Fruit fly (Drosophila melanogaster) Kc167 (cell line): ENCODE results near the gene CG31998.
A peak's percentile ranks its signal among the peaks of the same experiment; 100 is the strongest.

Experiments
- Myc ChIP-seq: fragments of >200 bp; optimal IDR thresholded peaks from 2 replicates; lab custom pipeline; 2017; ENCODE audit warnings: missing external identifiers
- Sin3A ChIP-seq: fragments of >200 bp; optimal IDR thresholded peaks from 2 replicates; lab custom pipeline; 2018; ENCODE audit warnings: missing external identifiers
- h ChIP-seq: fragments of >200 bp; optimal IDR thresholded peaks from 3 replicates; lab custom pipeline; 2018; ENCODE audit warnings: missing external identifiers
- insv ChIP-seq: fragments of >200 bp; optimal IDR thresholded peaks from 3 replicates; lab custom pipeline; 2018; ENCODE audit warnings: missing external identifiers
- psq ChIP-seq: fragments of >200 bp; optimal IDR thresholded peaks from 2 replicates; lab custom pipeline; 2017; ENCODE audit warnings: missing external identifiers
- ttk ChIP-seq: sonication (Bioruptor generic); optimal IDR thresholded peaks from 2 replicates; lab custom pipeline; 2017; ENCODE audit warnings: missing external identifiers

The CG31998 gene

DNA sequence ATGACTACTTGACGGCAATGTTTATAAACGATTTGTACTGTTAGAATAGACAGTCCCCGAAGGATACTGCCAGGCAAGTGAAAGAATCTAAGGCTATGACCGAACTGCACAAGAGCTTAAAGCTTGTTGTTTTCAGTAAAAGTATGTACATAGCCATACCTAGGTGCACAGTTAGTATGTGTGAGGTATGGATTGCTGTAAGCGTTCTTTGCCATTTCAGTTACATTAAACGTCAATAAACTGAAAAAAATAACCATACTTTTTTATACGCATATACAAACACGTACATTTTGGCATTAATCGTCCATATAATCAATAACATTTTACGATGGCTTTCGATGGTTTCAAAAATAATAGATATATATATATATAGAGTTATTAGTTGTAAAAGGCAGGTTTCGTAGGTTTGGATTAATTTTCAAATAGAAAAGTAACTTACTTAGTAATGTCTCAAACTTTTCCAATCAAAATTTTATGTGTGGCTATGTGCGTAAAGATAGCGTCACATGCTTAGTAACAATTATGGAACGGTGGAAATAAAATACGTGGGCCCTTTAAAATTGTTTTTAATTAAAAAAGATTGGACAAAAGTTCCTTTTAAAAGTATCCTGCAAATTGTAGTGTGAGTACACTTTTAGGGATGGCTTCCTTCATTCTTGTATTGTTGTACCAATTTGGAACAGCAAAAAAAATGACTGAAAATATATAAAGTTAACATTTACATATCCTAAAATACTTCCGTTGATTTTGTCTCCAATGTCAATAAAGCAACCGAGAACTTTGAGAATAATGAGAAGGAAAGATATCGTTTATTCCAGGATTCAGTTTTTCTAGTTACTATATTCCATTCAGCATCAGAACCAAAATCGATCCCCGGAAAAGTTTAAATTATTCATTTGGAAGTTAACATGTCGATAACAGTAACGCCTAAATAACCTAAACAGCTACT, 12.1 kb downstream of the CG31998 start, which contains the start of gene Abcd1:
TSS of gene Abcd1 (minus strand) at position 444 of the 949 bp plus-strand sequence.
- TF ChIP-seq h (lab: Kevin White, UChicago) (peak; percentile 40), psq (no peak)

DNA sequence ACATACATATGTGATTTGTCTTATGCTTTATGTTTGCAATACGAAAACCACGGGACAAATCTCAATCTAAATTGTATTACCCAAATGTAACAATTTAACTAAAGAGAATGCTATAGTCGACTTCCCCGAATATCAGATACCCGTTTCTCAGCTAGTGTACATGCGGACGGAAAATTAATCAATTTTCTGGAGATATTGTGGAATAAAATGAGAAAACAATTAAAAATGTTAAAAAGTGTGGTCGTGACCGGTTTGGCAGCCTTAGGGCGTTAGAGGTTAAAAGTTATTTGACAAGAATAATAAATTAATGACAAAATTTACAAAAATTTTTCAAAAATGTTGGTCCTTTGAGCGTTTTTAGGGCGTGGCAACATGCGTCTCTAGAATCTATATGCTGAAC, 13.2 kb downstream of the CG31998 start:
- no peak for TF ChIP-seq Sin3A (lab: Kevin White, UChicago)
- no peak for TF ChIP-seq psq

DNA sequence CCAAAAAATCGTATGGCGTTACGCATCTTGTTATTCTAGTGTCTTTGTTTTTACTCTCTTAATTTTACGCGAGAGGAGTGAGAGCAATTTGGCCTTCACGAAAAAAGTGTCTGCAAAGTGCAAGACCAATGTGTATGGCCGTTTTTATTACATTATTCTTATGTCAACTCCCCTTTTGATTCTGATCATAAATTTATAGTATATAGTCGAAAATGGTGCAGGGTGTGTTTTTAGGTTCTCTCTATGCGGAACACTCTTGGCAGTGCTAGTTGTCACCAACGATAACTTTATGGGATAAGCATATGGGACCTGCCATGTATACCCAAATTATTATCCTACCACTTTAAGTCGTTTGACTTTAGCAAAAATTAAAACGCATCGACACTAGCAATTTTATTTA, 22.1 kb downstream of the CG31998 start:
- TF ChIP-seq insv, result no peak
- TF ChIP-seq ttk (lab: Kevin White, UChicago), result no peak
- TF ChIP-seq Sin3A (lab: Kevin White, UChicago), result no peak
- no peak for TF ChIP-seq psq
- no peak for TF ChIP-seq h (lab: Kevin White, UChicago)
- TF ChIP-seq Myc (lab: Kevin White, UChicago), result no peak

DNA sequence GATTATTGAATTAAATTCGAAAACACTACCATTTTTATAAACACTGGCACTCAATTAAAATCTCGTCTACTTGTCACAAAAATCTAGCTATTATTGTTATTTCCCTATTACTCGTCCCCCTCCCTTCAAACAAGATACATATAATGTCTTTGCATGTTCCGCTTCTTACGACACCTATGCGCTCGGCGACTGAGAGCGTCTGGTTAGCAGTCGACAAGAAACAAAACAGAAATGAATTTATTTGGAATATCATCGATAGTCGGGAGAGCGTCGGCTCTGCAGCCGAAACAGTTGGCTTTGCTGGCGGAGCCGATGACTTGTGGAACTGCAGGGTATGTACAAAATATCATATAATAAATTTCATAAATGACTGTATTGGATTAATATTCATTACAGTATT, 24.1 kb downstream of the CG31998 start:
- TF ChIP-seq Sin3A (lab: Kevin White, UChicago), result no peak
- TF ChIP-seq h (lab: Kevin White, UChicago), result no peak
- no peak for TF ChIP-seq Myc (lab: Kevin White, UChicago)
- TF ChIP-seq insv, result no peak
- no peak for TF ChIP-seq psq
- no peak for TF ChIP-seq ttk (lab: Kevin White, UChicago)

DNA sequence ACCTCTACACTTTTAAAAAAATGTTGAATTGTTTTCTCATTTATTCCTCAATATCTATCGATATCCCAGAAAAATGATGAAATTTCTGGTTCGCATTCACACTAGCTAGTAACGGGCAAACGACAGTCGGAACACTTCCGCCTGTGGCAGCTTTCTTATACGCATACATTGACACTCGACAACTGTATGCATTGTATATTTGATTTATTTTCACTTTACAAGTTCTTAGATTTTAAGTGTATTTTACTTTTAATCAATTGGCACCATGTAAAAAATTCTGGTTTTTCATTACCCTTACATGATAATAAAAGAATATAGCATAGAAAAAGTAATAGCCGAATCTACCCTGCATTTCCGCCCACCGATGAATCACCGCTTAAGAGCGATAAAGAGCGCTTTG, 25.0 kb downstream of the CG31998 start:
- no peak for TF ChIP-seq insv
- TF ChIP-seq ttk (lab: Kevin White, UChicago), result no peak
- no peak for TF ChIP-seq h (lab: Kevin White, UChicago)
- no peak for TF ChIP-seq psq
- no peak for TF ChIP-seq Sin3A (lab: Kevin White, UChicago)
- TF ChIP-seq Myc (lab: Kevin White, UChicago), result no peak

DNA sequence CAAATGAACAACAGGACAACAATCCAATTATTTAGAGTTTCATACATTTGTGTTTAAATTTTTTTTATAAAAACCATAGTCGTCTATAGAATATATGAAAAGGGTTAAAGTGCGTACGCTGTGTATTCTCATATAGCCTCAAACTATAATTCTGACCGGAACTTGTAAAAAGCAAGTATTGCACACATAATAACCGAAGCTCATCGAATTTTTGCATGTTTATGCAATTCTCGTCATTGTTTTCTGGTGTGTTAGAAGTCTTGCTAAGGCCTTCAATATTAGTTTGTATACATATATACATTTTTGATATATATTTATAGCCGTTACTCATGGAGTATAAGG, 25.9 kb downstream of the CG31998 start:
- TF ChIP-seq insv (no peak), Sin3A (lab: Kevin White, UChicago) (no peak), h (lab: Kevin White, UChicago) (no peak), Myc (lab: Kevin White, UChicago) (no peak), ttk (lab: Kevin White, UChicago) (no peak), psq (no peak)

DNA sequence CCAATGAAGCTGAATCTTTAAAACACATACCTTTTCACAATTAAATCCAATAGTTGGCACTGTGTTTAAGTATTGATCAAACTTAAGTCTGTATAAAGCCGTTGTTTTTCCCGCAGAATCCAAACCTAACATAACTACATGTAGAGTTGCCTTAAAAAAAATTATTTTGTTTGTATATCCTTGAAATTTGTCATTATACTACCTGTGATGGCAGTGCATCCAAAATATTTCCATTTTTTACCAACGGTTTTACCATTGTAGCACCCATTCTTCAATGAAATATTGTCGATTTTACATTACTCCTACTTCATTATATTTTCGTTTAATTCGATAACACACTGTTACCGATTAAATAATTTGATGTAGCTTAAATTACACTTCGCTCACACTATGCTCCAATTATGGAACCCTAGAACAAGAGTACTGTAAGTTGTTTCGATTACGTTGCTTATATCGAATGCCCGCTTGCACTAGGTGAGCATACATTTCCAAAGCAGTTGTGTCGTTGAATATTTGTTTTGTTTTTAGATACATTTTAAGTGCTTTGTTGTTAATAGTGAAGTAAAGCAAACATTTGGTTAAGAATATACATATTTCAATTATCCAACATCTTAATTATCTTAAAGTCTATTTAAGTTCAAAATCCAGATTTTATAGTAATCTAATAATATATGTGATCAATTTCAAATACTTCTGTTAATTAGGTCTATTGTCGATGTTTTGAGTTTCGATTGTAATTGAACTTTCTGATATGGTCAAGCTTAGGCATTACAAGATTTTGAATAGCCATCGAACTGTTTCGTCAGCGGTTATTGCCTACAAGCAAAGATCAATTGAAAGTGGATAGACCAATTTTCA, 26.5 kb downstream of the CG31998 start, which contains the start of gene Arl4:
TSS of gene Arl4 (minus strand) at position 328 of the 858 bp plus-strand sequence.
- TF ChIP-seq insv (no peak), h (lab: Kevin White, UChicago) (no peak), Myc (lab: Kevin White, UChicago) (no peak), ttk (lab: Kevin White, UChicago) (no peak)

DNA sequence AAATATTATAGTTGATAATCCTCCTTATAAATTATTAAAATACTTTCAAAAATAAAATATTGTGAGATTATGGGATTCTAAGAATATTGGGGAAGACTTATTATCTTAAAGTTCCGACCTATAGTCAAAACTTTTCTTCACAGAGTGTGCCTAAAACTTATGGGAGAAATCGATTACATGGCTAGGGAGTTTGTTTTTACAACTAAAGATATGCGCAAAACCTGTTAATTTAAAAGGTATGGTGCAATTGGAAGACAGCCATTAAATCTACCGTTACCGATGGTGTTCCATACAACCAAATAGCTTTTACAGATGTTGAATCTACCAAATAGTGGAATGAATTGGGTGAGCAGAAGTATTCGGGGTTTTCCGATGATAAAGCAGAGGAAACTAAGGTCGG, 30.5 kb downstream of the CG31998 start, which contains the start of gene CG33978:
TSS of gene CG33978 (minus strand) at position 395 of the 400 bp plus-strand sequence.
- TF ChIP-seq ttk (lab: Kevin White, UChicago) (no peak), Sin3A (lab: Kevin White, UChicago) (no peak), h (lab: Kevin White, UChicago) (no peak), insv (no peak), psq (no peak), Myc (lab: Kevin White, UChicago) (no peak)

DNA sequence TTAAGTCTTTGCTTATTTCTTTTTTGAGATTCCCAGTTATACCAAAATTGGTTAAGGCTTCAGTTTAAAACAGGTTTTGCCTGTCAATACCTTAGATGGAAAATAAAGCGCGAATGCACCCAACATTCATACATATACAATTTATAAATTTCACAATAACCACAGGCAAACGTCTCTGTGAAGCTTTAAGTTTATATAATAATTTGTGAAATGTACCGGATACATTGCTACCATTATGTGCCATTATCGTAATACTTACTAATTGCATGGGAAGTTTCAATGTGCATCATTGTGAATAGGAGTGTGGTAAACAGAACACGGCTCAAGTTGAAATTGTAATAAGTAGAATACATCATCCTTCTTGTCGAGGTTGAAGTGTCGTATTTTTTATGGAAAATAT, 31.2 kb downstream of the CG31998 start:
- TF ChIP-seq psq (no peak), insv (no peak), h (lab: Kevin White, UChicago) (no peak)

DNA sequence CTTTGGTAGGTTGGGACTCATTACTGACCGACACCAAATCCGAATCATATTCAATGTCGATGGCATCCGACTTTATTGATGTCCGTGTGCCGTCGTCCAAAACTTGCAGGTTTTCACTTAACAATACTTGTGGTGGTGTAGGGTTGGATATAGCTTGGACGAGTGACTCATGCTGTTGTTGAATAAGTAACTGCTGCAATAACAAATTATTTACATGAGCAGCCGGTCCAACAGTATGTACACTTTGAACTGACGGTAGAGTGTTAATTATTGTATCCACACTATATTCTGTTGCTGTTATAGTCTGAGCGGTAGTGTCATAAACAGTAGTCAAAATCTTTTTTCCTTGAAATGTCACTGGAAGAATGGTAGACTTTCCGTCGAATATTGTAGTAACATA, 38.2 kb downstream of the CG31998 start:
- no peak for TF ChIP-seq h (lab: Kevin White, UChicago)
- no peak for TF ChIP-seq psq
- no peak for TF ChIP-seq Myc (lab: Kevin White, UChicago)
- no peak for TF ChIP-seq insv
- no peak for TF ChIP-seq ttk (lab: Kevin White, UChicago)
- no peak for TF ChIP-seq Sin3A (lab: Kevin White, UChicago)

DNA sequence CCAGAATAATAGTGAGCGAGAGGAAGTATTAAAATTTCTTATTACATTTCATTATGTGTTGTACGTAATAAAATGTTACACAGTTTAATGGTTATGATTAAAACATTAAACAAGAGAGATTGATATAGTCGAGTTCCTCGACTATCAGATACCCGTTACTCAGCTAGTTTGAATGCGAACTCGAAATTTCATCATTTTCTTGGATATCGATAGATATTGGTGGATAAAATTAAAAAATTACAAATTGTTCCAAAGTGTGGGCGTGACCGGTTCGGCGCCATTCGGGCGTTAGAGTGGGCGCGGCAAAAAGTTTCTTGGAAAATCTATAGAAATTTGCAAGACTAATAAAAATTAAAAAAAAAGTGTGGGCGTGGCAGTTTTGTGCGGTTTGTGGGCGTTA, 40.6 kb downstream of the CG31998 start:
- TF ChIP-seq Sin3A (lab: Kevin White, UChicago) (no peak), h (lab: Kevin White, UChicago) (no peak)

DNA sequence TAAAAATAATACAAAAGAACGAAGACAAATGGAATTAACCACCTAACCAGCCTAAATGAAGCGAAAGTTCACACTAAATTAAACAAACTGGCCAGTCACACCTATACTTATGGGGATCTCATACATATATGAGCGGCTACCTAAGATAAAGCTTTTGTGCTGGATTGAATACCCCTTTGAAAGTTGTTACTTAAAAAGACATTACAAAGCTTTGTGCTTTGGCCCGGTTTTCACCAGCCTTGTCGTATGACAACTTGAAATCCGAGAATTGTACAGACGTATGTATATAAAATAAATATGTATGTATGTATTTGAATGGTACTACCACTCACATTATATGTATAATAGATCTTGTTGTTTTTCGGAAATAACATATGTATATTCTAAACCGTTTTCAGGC, 49.8 kb downstream of the CG31998 start, which contains the start of gene CG31997:
TSS of gene CG31997 (minus strand) at position 84 of the 400 bp plus-strand sequence.
- TF ChIP-seq Myc (lab: Kevin White, UChicago), result no peak

DNA sequence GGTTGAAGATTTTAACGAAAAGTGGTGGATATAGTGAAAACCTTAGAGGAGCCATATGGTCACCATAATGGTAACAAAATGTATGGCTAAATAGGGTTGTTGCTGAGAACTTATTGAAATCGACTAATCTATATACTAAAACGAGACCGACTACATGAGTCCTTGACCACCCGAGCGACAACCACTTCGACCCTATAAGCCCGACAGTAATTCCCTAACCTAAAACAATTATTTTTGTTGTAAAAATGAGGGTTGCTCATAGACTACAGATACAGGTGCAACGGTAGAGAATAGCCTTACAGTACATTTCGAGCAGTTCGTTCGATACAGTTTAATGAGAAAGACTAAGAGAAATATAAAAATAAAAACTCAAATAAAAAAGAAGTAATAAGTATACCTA, 55.3 kb downstream of the CG31998 start, which contains the start of gene CG32006:
TSS of gene CG32006 (plus strand) at position 312 of the 400 bp plus-strand sequence.
- TF ChIP-seq Myc (lab: Kevin White, UChicago) (no peak), psq (no peak), insv (no peak), ttk (lab: Kevin White, UChicago) (no peak), h (lab: Kevin White, UChicago) (no peak), Sin3A (lab: Kevin White, UChicago) (no peak)
